Fruit fly (Drosophila melanogaster) whole organism, embryonic: ENCODE measurements around the gene dgt2.

Source experiments
- Abd-B ChIP-seq: fragments of 200-800 bp; sonication (Bioruptor generic); optimal IDR thresholded peaks from 2 replicates; lab custom pipeline; 2018; ENCODE audit warnings: missing biosample characterization, mild to moderate bottlenecking, missing genetic modification characterization, moderate library complexity
- Bteb2 ChIP-seq: fragments of 200-800 bp; sonication (Bioruptor generic); optimal IDR thresholded peaks from 2 replicates; lab custom pipeline; 2016; ENCODE audit warnings: missing biosample characterization, missing genetic modification characterization
- CG10209 ChIP-seq: fragments of 200-800 bp; sonication (Bioruptor generic); optimal IDR thresholded peaks from 3 replicates; lab custom pipeline; 2017; ENCODE audit warnings: missing biosample characterization, mild to moderate bottlenecking, missing genetic modification characterization, missing genetic modification reagents
- CG10543 ChIP-seq: fragments of 200-800 bp; sonication (Bioruptor generic); optimal IDR thresholded peaks from 3 replicates; lab custom pipeline; 2017; ENCODE audit warnings: missing biosample characterization, mild to moderate bottlenecking, missing genetic modification characterization, moderate library complexity
- CG12155 ChIP-seq: fragments of 200-800 bp; sonication (Bioruptor generic); optimal IDR thresholded peaks from 3 replicates; lab custom pipeline; 2016; ENCODE audit warnings: missing biosample characterization, missing genetic modification characterization
- CG12659 ChIP-seq: fragments of 200-800 bp; sonication (Bioruptor generic); optimal IDR thresholded peaks from 3 replicates; lab custom pipeline; 2017; ENCODE audit warnings: mild to moderate bottlenecking, missing biosample characterization, missing genetic modification reagents, missing genetic modification characterization
- CG15479 ChIP-seq: fragments of 200-800 bp; sonication (Bioruptor generic); optimal IDR thresholded peaks from 3 replicates; lab custom pipeline; 2019; ENCODE audit warnings: missing biosample characterization, mild to moderate bottlenecking, missing genetic modification characterization, moderate library complexity
- CG16863 ChIP-seq: fragments of 200-800 bp; sonication (Bioruptor generic); optimal IDR thresholded peaks from 3 replicates; lab custom pipeline; 2016; ENCODE audit warnings: missing biosample characterization, missing genetic modification characterization
- CG17829 ChIP-seq: fragments of 200-800 bp; optimal IDR thresholded peaks from 2 replicates; lab custom pipeline; 2019; ENCODE audit warnings: missing biosample characterization, mild to moderate bottlenecking, missing genetic modification characterization, moderate library complexity
- CG1832 ChIP-seq: fragments of 200-800 bp; sonication (Bioruptor generic); optimal IDR thresholded peaks from 2 replicates; lab custom pipeline; 2017; ENCODE audit warnings: missing biosample characterization, mild to moderate bottlenecking, missing genetic modification characterization, inconsistent platforms
- CG18619 ChIP-seq: fragments of 200-800 bp; sonication (Bioruptor generic); optimal IDR thresholded peaks from 3 replicates; lab custom pipeline; 2017; ENCODE audit warnings: missing biosample characterization, mild to moderate bottlenecking, missing genetic modification characterization
- CG2120 ChIP-seq: fragments of 200-800 bp; sonication (Bioruptor generic); optimal IDR thresholded peaks from 3 replicates; lab custom pipeline; 2016; ENCODE audit warnings: missing biosample characterization, missing genetic modification characterization
- CG3065 ChIP-seq: fragments of 200-800 bp; sonication (Bioruptor generic); optimal IDR thresholded peaks from 2 replicates; lab custom pipeline; 2016; ENCODE audit warnings: missing biosample characterization, missing genetic modification characterization
- CG3163 ChIP-seq: fragments of 200-800 bp; sonication (Bioruptor generic); optimal IDR thresholded peaks from 3 replicates; lab custom pipeline; 2016; ENCODE audit warnings: missing biosample characterization, missing genetic modification characterization
- CG3281 ChIP-seq: fragments of 200-800 bp; sonication (Bioruptor generic); optimal IDR thresholded peaks from 3 replicates; lab custom pipeline; 2017; ENCODE audit warnings: missing biosample characterization, mild to moderate bottlenecking, missing genetic modification characterization
- CG6854 ChIP-seq: fragments of 200-800 bp; sonication (Bioruptor generic); optimal IDR thresholded peaks from 3 replicates; lab custom pipeline; 2017; ENCODE audit warnings: missing biosample characterization, mild to moderate bottlenecking, missing genetic modification characterization
- CG7556 ChIP-seq: fragments of 200-800 bp; sonication (Bioruptor generic); optimal IDR thresholded peaks from 2 replicates; lab custom pipeline; 2017; ENCODE audit warnings: missing biosample characterization, mild to moderate bottlenecking, missing genetic modification characterization
- CG8478 ChIP-seq: fragments of >200 bp; optimal IDR thresholded peaks from 2 replicates; lab custom pipeline; 2018
- CG8924 ChIP-seq: fragments of 200-800 bp; optimal IDR thresholded peaks from 3 replicates; lab custom pipeline; 2019; ENCODE audit warnings: missing biosample characterization, mild to moderate bottlenecking, missing genetic modification characterization, moderate library complexity
- CG9817 ChIP-seq: fragments of 200-800 bp; sonication (Bioruptor generic); optimal IDR thresholded peaks from 2 replicates; lab custom pipeline; 2018; ENCODE audit warnings: missing biosample characterization, mild to moderate bottlenecking, missing genetic modification characterization, moderate library complexity
- CTCF ChIP-seq: fragments of 200-800 bp; sonication (Bioruptor generic); optimal IDR thresholded peaks from 2 replicates; lab custom pipeline; 2017; ENCODE audit warnings: missing biosample characterization, mild to moderate bottlenecking, missing genetic modification characterization, moderate library complexity
- Ets65A ChIP-seq: fragments of 200-800 bp; sonication (Bioruptor generic); peaks from one replicate; lab custom pipeline; 2016; ENCODE audit warnings: missing biosample characterization, missing genetic modification characterization
- Hmr ChIP-seq: fragments of 200-800 bp; sonication (Bioruptor generic); optimal IDR thresholded peaks from 3 replicates; lab custom pipeline; 2017; ENCODE audit warnings: mild to moderate bottlenecking, missing biosample characterization, missing genetic modification reagents, missing genetic modification characterization
- Lhr ChIP-seq: fragments of 200-800 bp; sonication (Bioruptor generic); optimal IDR thresholded peaks from 3 replicates; lab custom pipeline; 2017; ENCODE audit warnings: mild to moderate bottlenecking, missing biosample characterization, missing genetic modification reagents, missing genetic modification characterization
- Nf-YB ChIP-seq: fragments of 200-800 bp; sonication (Bioruptor generic); optimal IDR thresholded peaks from 3 replicates; lab custom pipeline; 2019; ENCODE audit warnings: missing biosample characterization, mild to moderate bottlenecking, missing genetic modification characterization, moderate library complexity
- Nf-YC ChIP-seq: fragments of 200-800 bp; optimal IDR thresholded peaks from 3 replicates; lab custom pipeline; 2019; ENCODE audit warnings: missing biosample characterization, mild to moderate bottlenecking, missing genetic modification characterization, moderate library complexity
- Opbp ChIP-seq: fragments of 200-800 bp; sonication (Bioruptor generic); IDR thresholded peaks from 3 replicates; pipeline ENCODE4 v1.3.6; 2022; ENCODE audit warnings: missing biosample characterization, missing genetic modification characterization; ENCODE audit not compliant: partially characterized antibody
- Sin3A ChIP-seq: fragments of >200 bp; optimal IDR thresholded peaks from 2 replicates; lab custom pipeline; 2018
- abd-A ChIP-seq: fragments of 200-800 bp; sonication (Bioruptor generic); optimal IDR thresholded peaks from 3 replicates; lab custom pipeline; 2019; ENCODE audit warnings: missing biosample characterization, mild to moderate bottlenecking, missing genetic modification characterization, moderate library complexity
- ash1 ChIP-seq: fragments of 200-800 bp; sonication (Bioruptor generic); optimal IDR thresholded peaks from 2 replicates; lab custom pipeline; 2018; ENCODE audit warnings: missing biosample characterization, mild to moderate bottlenecking, missing genetic modification characterization
- az2 ChIP-seq: fragments of 200-800 bp; sonication (Bioruptor generic); optimal IDR thresholded peaks from 3 replicates; lab custom pipeline; 2016; ENCODE audit warnings: missing biosample characterization, missing genetic modification characterization
- cad ChIP-seq: fragments of >200 bp; optimal IDR thresholded peaks from 2 replicates; lab custom pipeline; 2017; ENCODE audit warnings: missing biosample characterization, missing genetic modification characterization
- cas ChIP-seq: fragments of 200-800 bp; sonication (Bioruptor generic); IDR thresholded peaks from 2 replicates; pipeline ENCODE4 v1.3.6; 2022; ENCODE audit warnings: missing biosample characterization, missing genetic modification characterization
- cg ChIP-seq: fragments of 200-800 bp; sonication (Bioruptor generic); optimal IDR thresholded peaks from 3 replicates; lab custom pipeline; 2019; ENCODE audit warnings: missing biosample characterization, mild to moderate bottlenecking, missing genetic modification characterization, moderate library complexity
- gem ChIP-seq: fragments of 200-800 bp; sonication (Bioruptor generic); optimal IDR thresholded peaks from 2 replicates; lab custom pipeline; 2019; ENCODE audit warnings: missing biosample characterization, mild to moderate bottlenecking, missing genetic modification characterization, moderate library complexity
- hkb ChIP-seq, 2 experiments: fragments of 200-800 bp in 1 of 2; fragments of >200 bp in 1 of 2; sonication (Bioruptor generic) in 1 of 2; IDR thresholded peaks in 1 of 2; optimal IDR thresholded peaks in 1 of 2; 2 replicates each; pipeline versions ENCODE4 v1.3.6 to Lab custom; 2017 to 2022; ENCODE audit warnings: missing biosample characterization in 1 of 2, missing genetic modification characterization in 1 of 2
- insv ChIP-seq, 2 experiments: fragments of 200-800 bp; sonication (Bioruptor generic); optimal IDR thresholded peaks; 3 replicates each; lab custom pipeline; 2016 to 2018; ENCODE audit warnings: missing biosample characterization in 2 of 2, missing genetic modification characterization in 2 of 2
- jing ChIP-seq: fragments of 200-800 bp; sonication (Bioruptor generic); optimal IDR thresholded peaks from 2 replicates; lab custom pipeline; 2018; ENCODE audit warnings: missing biosample characterization, mild to moderate bottlenecking, missing genetic modification characterization
- lab ChIP-seq: fragments of 200-800 bp; sonication (Bioruptor generic); optimal IDR thresholded peaks from 3 replicates; lab custom pipeline; 2017; ENCODE audit warnings: missing biosample characterization, missing genetic modification characterization, mild to moderate bottlenecking, moderate library complexity, missing genetic modification reagents
- nerfin-1 ChIP-seq: fragments of 200-800 bp; sonication (Bioruptor generic); optimal IDR thresholded peaks from 3 replicates; lab custom pipeline; 2019; ENCODE audit warnings: missing biosample characterization, mild to moderate bottlenecking, missing genetic modification characterization, moderate library complexity
- nmo ChIP-seq: fragments of 200-800 bp; sonication (Bioruptor generic); optimal IDR thresholded peaks from 2 replicates; lab custom pipeline; 2018; ENCODE audit warnings: missing biosample characterization, mild to moderate bottlenecking, missing genetic modification characterization, moderate library complexity
- oc ChIP-seq: fragments of 200-800 bp; sonication (Bioruptor generic); optimal IDR thresholded peaks from 2 replicates; lab custom pipeline; 2018; ENCODE audit warnings: missing biosample characterization, mild to moderate bottlenecking, missing genetic modification characterization, moderate library complexity
- pros ChIP-seq: fragments of 200-800 bp; sonication (Bioruptor generic); optimal IDR thresholded peaks from 3 replicates; lab custom pipeline; 2019; ENCODE audit warnings: missing biosample characterization, mild to moderate bottlenecking, missing genetic modification characterization, moderate library complexity
- run ChIP-seq: fragments of 200-800 bp; sonication (Bioruptor generic); optimal IDR thresholded peaks from 3 replicates; lab custom pipeline; 2018; ENCODE audit warnings: missing biosample characterization, mild to moderate bottlenecking, missing genetic modification characterization
- sd ChIP-seq: fragments of 200-800 bp; sonication (Bioruptor generic); optimal IDR thresholded peaks from 3 replicates; lab custom pipeline; 2018; ENCODE audit warnings: missing biosample characterization, mild to moderate bottlenecking, missing genetic modification characterization, moderate library complexity
- sqz ChIP-seq: fragments of 200-800 bp; sonication (Bioruptor generic); optimal IDR thresholded peaks from 3 replicates; lab custom pipeline; 2018; ENCODE audit warnings: missing biosample characterization, mild to moderate bottlenecking, missing genetic modification characterization
- unpg ChIP-seq: fragments of 200-800 bp; sonication (Bioruptor generic); optimal IDR thresholded peaks from 3 replicates; lab custom pipeline; 2018; ENCODE audit warnings: missing biosample characterization, mild to moderate bottlenecking, missing genetic modification characterization, moderate library complexity

Gene dgt2

dm6 chr2L:12002922-12003791 is 13.4 kb downstream of the dgt2 start (continued):
- TF ChIP-seq gem (tag; lab: Kevin White, UChicago), result peak; percentile 65
- TF ChIP-seq sqz (GFP tag; lab: Kevin White, UChicago), result peak; percentile 30
- peak; percentile 18 for TF ChIP-seq CG12155 (GFP tag; lab: Kevin White, UChicago)
- TF ChIP-seq CG18619 (GFP tag; lab: Kevin White, UChicago), result no peak
- TF ChIP-seq az2 (GFP tag; lab: Kevin White, UChicago), result peak; percentile 53
- TF ChIP-seq CG3281 (GFP tag; lab: Kevin White, UChicago), result peak; percentile 27
- peak; percentile 75 for TF ChIP-seq CG3065
- TF ChIP-seq cad (GFP tag; lab: Kevin White, UChicago), result no peak
- TF ChIP-seq CG12659 (GFP tag; lab: Kevin White, UChicago), result peak; percentile 44
- peak; percentile 99 for TF ChIP-seq CG10543 (GFP tag; lab: Kevin White, UChicago)
- TF ChIP-seq CG2120 (GFP tag; lab: Kevin White, UChicago), result peak; percentile 48
- peak; percentile 73 for TF ChIP-seq pros (GFP tag; lab: Kevin White, UChicago)
- peak; percentile 8 for TF ChIP-seq CG8924
- peak; percentile 40 for TF ChIP-seq lab
- peak; percentile 11 for TF ChIP-seq CG9817 (tag; lab: Kevin White, UChicago)
- peak; percentile 39 for TF ChIP-seq CG10209 (GFP tag; lab: Kevin White, UChicago)
- TF ChIP-seq Bteb2 (GFP tag; lab: Kevin White, UChicago), result no peak
- peak; percentile 52 for TF ChIP-seq unpg (GFP tag; lab: Kevin White, UChicago)
- peak; percentile 48 for TF ChIP-seq Hmr (GFP tag; lab: Kevin White, UChicago)
- no peak for TF ChIP-seq cas (GFP tag; lab: Robert Waterston, UW)
- TF ChIP-seq CG7556 (GFP tag; lab: Kevin White, UChicago), result peak; percentile 3
- peak; percentile 11 for TF ChIP-seq CG6854 (GFP tag; lab: Kevin White, UChicago)
- peak; percentile 28 for TF ChIP-seq run (tag; lab: Kevin White, UChicago)

dm6 chr2L:12003792-12004210 is 14.1 kb downstream of the dgt2 start:
- no peak for TF ChIP-seq Opbp (GFP tag; lab: Robert Waterston, UW)
- TF ChIP-seq ash1 (GFP tag; lab: Kevin White, UChicago), result no peak
- peak; percentile 38 for TF ChIP-seq CG17829 (tag; lab: Kevin White, UChicago)
- peak; percentile 7 for TF ChIP-seq Ets65A (GFP tag; lab: Kevin White, UChicago)
- TF ChIP-seq nerfin-1 (tag; lab: Kevin White, UChicago), result peak; percentile 67
- TF ChIP-seq sd (tag; lab: Kevin White, UChicago), result peak; percentile 95
- TF ChIP-seq Abd-B (GFP tag; lab: Kevin White, UChicago), result peak; percentile 56
- TF ChIP-seq CG1832, result peak; percentile 92
- TF ChIP-seq hkb (optimal IDR thresholded peaks at IDR 0.05; lab: Kevin White, UChicago), result peak; percentile 46
- TF ChIP-seq hkb (GFP tag; IDR thresholded peaks at IDR 0.05; lab: Robert Waterston, UW), result no peak
- peak; percentile 96 for TF ChIP-seq CTCF (GFP tag; lab: Kevin White, UChicago)
- peak; percentile 62 for TF ChIP-seq CG8478 (lab: Kevin White, UChicago)
- peak; percentile 96 for TF ChIP-seq Nf-YB
- TF ChIP-seq abd-A (tag; lab: Kevin White, UChicago), result no peak
- peak; percentile 48 for TF ChIP-seq jing (GFP tag; lab: Kevin White, UChicago)
- TF ChIP-seq insv (GFP tag; optimal IDR thresholded peaks at IDR 0.05; lab: Kevin White, UChicago), result peak in 1 of 2 experiments; percentile 48
- peak; percentile 33 for TF ChIP-seq CG3163
- no peak for TF ChIP-seq oc (tag; lab: Kevin White, UChicago)
- peak; percentile 73 for TF ChIP-seq CG15479 (GFP tag; lab: Kevin White, UChicago)
- TF ChIP-seq Lhr (GFP tag; lab: Kevin White, UChicago), result peak; percentile 57
- no peak for TF ChIP-seq CG16863 (GFP tag; lab: Kevin White, UChicago)
- TF ChIP-seq nmo, result peak; percentile 13
- peak; percentile 97 for TF ChIP-seq Nf-YC (tag; lab: Kevin White, UChicago)
- TF ChIP-seq Sin3A (lab: Kevin White, UChicago), result peak; percentile 25
- peak; percentile 94 for TF ChIP-seq cg (GFP tag; lab: Kevin White, UChicago)
